Worm (Caenorhabditis elegans) whole organism, L4 larva: ENCODE data around the gene F20G2.3.
A peak's percentile ranks its signal among the peaks of the same experiment; 100 is the strongest.

Source experiments
- F37D6.2 ChIP-seq: sonication (generic microtip); optimal IDR thresholded peaks from 2 replicates; lab custom pipeline; 2016; ENCODE audit warnings: mild to moderate bottlenecking, missing genetic modification characterization, missing compliant biosample characterization
- F44E2.7 ChIP-seq: fragments of 200-800 bp; sonication (Bioruptor generic); IDR thresholded peaks from 2 replicates; pipeline ENCODE4 v2.1.2; 2022; ENCODE audit warnings: missing genetic modification characterization, missing compliant biosample characterization
- R02D3.7 ChIP-seq: fragments of 150-350 bp; sonication (generic microtip); optimal IDR thresholded peaks from 3 replicates; lab custom pipeline; 2014; ENCODE audit warnings: missing biosample characterization, missing genetic modification characterization
- T26A8.4 ChIP-seq: fragments of 200-800 bp; sonication (Bioruptor generic); IDR thresholded peaks from 2 replicates; pipeline ENCODE4 v1.3.6; 2022; ENCODE audit warnings: missing genetic modification characterization, missing compliant biosample characterization
- Y105C5A.15 ChIP-seq: fragments of 200-800 bp; sonication (Bioruptor generic); IDR thresholded peaks from 2 replicates; pipeline ENCODE4 v1.3.6; 2022; ENCODE audit warnings: missing genetic modification characterization, missing compliant biosample characterization
- ZK337.2 ChIP-seq: fragments of 200-800 bp; sonication (Bioruptor generic); IDR thresholded peaks from 2 replicates; pipeline ENCODE4 v1.3.6; 2022; ENCODE audit warnings: missing genetic modification reagents, missing genetic modification characterization, missing compliant biosample characterization
- ZK546.5 ChIP-seq, 2 experiments: sonication (generic microtip); optimal IDR thresholded peaks; 2 replicates each; lab custom pipeline; 2017; ENCODE audit warnings: missing biosample characterization in 2 of 2, missing genetic modification characterization in 2 of 2
- aly-2 ChIP-seq: sonication (generic microtip); optimal IDR thresholded peaks from 2 replicates; lab custom pipeline; 2018; ENCODE audit warnings: missing biosample characterization, missing genetic modification characterization
- ama-1 ChIP-seq: fragments of 150-350 bp; optimal IDR thresholded peaks from 2 replicates; lab custom pipeline; 2014; ENCODE audit warnings: inconsistent platforms, mixed read lengths
- ceh-82 ChIP-seq: sonication (generic microtip); optimal IDR thresholded peaks from 2 replicates; lab custom pipeline; 2017; ENCODE audit warnings: missing biosample characterization, missing genetic modification characterization
- daf-12 ChIP-seq: fragments of 150-350 bp; optimal IDR thresholded peaks from 2 replicates; lab custom pipeline; 2014; ENCODE audit warnings: missing biosample characterization, missing genetic modification reagents, missing genetic modification characterization
- daf-16 ChIP-seq, 3 experiments: sonication (generic microtip); optimal IDR thresholded peaks; 2 replicates each; lab custom pipeline; 2016 to 2017; ENCODE audit warnings: missing genetic modification characterization in 3 of 3, missing genetic modification reagents in 3 of 3, mild to moderate bottlenecking in 2 of 3, missing compliant biosample characterization in 2 of 3, missing biosample characterization in 1 of 3, moderate library complexity in 1 of 3
- daf-19 ChIP-seq: fragments of 200-800 bp; sonication (Bioruptor generic); conservative IDR thresholded peaks from 2 replicates; pipeline ENCODE4 v1.3.6; 2022; ENCODE audit warnings: missing genetic modification characterization, missing compliant biosample characterization
- dmd-6 ChIP-seq: fragments of 200-800 bp; sonication (Bioruptor generic); IDR thresholded peaks from 2 replicates; pipeline ENCODE4 v1.3.6; 2022; ENCODE audit warnings: missing genetic modification reagents, missing genetic modification characterization, missing compliant biosample characterization
- dpl-1 ChIP-seq: fragments of 150-350 bp; optimal IDR thresholded peaks from 2 replicates; lab custom pipeline; 2014; ENCODE audit warnings: missing biosample characterization, missing genetic modification reagents, missing genetic modification characterization
- dve-1 ChIP-seq: sonication (generic microtip); optimal IDR thresholded peaks from 2 replicates; lab custom pipeline; 2017; ENCODE audit warnings: antibody characterized with exemption, mild to moderate bottlenecking, missing genetic modification characterization, missing compliant biosample characterization; ENCODE audit not compliant: insufficient read depth
- fkh-10 ChIP-seq: fragments of 150-350 bp; optimal IDR thresholded peaks from 2 replicates; lab custom pipeline; 2014; ENCODE audit warnings: missing biosample characterization, missing genetic modification reagents, missing genetic modification characterization
- fos-1 ChIP-seq: fragments of 150-350 bp; optimal IDR thresholded peaks from 2 replicates; lab custom pipeline; 2014; ENCODE audit warnings: missing biosample characterization, missing genetic modification characterization
- hlh-30 ChIP-seq: sonication (generic microtip); optimal IDR thresholded peaks from 2 replicates; lab custom pipeline; 2017; ENCODE audit warnings: antibody characterized with exemption, mild to moderate bottlenecking, missing genetic modification characterization, missing compliant biosample characterization; ENCODE audit not compliant: insufficient read depth
- jun-1 ChIP-seq: fragments of 150-350 bp; optimal IDR thresholded peaks from 2 replicates; lab custom pipeline; 2014; ENCODE audit warnings: missing biosample characterization, missing genetic modification reagents, missing genetic modification characterization
- lin-1 ChIP-seq: fragments of 200-800 bp; sonication (Bioruptor generic); IDR thresholded peaks from 2 replicates; pipeline ENCODE4 v1.3.6; 2022; ENCODE audit warnings: missing genetic modification reagents, missing genetic modification characterization, missing compliant biosample characterization
- lin-13 ChIP-seq: fragments of 150-350 bp; optimal IDR thresholded peaks from 2 replicates; lab custom pipeline; 2014; ENCODE audit warnings: missing biosample characterization, missing genetic modification reagents, missing genetic modification characterization
- lin-15B ChIP-seq: fragments of 150-350 bp; sonication (generic microtip); optimal IDR thresholded peaks from 3 replicates; lab custom pipeline; 2014; ENCODE audit warnings: missing biosample characterization, missing genetic modification characterization
- lin-38 ChIP-seq: fragments of 200-800 bp; sonication (Bioruptor generic); IDR thresholded peaks from 2 replicates; pipeline ENCODE4 v1.3.6; 2022; ENCODE audit warnings: missing genetic modification reagents, missing genetic modification characterization, missing compliant biosample characterization
- lsy-2 ChIP-seq, 2 experiments: fragments of 150-350 bp in 1 of 2; sonication (generic microtip) in 1 of 2; optimal IDR thresholded peaks; 2 replicates each; lab custom pipeline; 2014 to 2017; ENCODE audit warnings: missing biosample characterization in 2 of 2, missing genetic modification characterization in 2 of 2
- madf-5 ChIP-seq, 2 experiments: fragments of 200-800 bp; sonication (Bioruptor generic); IDR thresholded peaks; 2 replicates each; pipeline ENCODE4 v1.3.6; 2022; ENCODE audit warnings: missing compliant biosample characterization in 2 of 2, missing genetic modification characterization in 2 of 2
- madf-9 ChIP-seq: fragments of 200-800 bp; sonication (Bioruptor generic); conservative IDR thresholded peaks from 2 replicates; pipeline ENCODE4 v1.3.6; 2022; ENCODE audit warnings: missing genetic modification reagents, missing genetic modification characterization, missing compliant biosample characterization
- mep-1 ChIP-seq: fragments of 150-350 bp; sonication (generic microtip); optimal IDR thresholded peaks from 3 replicates; lab custom pipeline; 2014; ENCODE audit warnings: missing biosample characterization, missing genetic modification characterization
- mes-2 ChIP-seq: sonication (generic microtip); optimal IDR thresholded peaks from 2 replicates; lab custom pipeline; 2016; ENCODE audit warnings: missing genotype, mild to moderate bottlenecking, missing genetic modification characterization, missing compliant biosample characterization; ENCODE audit not compliant: poor library complexity, severe bottlenecking
- mxl-3 ChIP-seq: fragments of 200-800 bp; sonication (Bioruptor generic); optimal IDR thresholded peaks from 2 replicates; lab custom pipeline; 2018; ENCODE audit warnings: mild to moderate bottlenecking, missing genetic modification characterization, missing compliant biosample characterization
- nhr-10 ChIP-seq: fragments of 150-350 bp; optimal IDR thresholded peaks from 2 replicates; lab custom pipeline; 2014; ENCODE audit warnings: missing biosample characterization, missing genetic modification characterization
- nhr-11 ChIP-seq: fragments of 150-350 bp; optimal IDR thresholded peaks from 2 replicates; lab custom pipeline; 2014; ENCODE audit warnings: missing biosample characterization, missing genetic modification characterization
- nhr-111 ChIP-seq: fragments of 200-800 bp; sonication (Bioruptor generic); optimal IDR thresholded peaks from 2 replicates; lab custom pipeline; 2018; ENCODE audit warnings: mild to moderate bottlenecking, missing genetic modification characterization, missing compliant biosample characterization
- nhr-25 ChIP-seq: sonication (generic microtip); optimal IDR thresholded peaks from 2 replicates; lab custom pipeline; 2017; ENCODE audit warnings: missing genetic modification characterization, mild to moderate bottlenecking, missing compliant biosample characterization, antibody characterized with exemption, moderate library complexity, borderline replicate concordance; ENCODE audit not compliant: insufficient read depth
- nhr-28 ChIP-seq: fragments of 150-350 bp; optimal IDR thresholded peaks from 2 replicates; lab custom pipeline; 2014; ENCODE audit warnings: missing biosample characterization, missing genetic modification characterization
- nhr-77 ChIP-seq: fragments of 150-350 bp; optimal IDR thresholded peaks from 2 replicates; lab custom pipeline; 2014; ENCODE audit warnings: missing biosample characterization, missing genetic modification characterization
- pha-4 ChIP-seq, 2 experiments: fragments of 150-350 bp in 1 of 2; fragments of 200-800 bp in 1 of 2; sonication (Bioruptor generic) in 1 of 2; IDR thresholded peaks in 1 of 2; optimal IDR thresholded peaks in 1 of 2; 2 replicates each; pipeline versions ENCODE4 v1.3.6 to Lab custom; 2014 to 2022; ENCODE audit warnings: missing genetic modification characterization in 2 of 2, missing genetic modification reagents in 2 of 2, missing biosample characterization in 1 of 2, missing compliant biosample characterization in 1 of 2
- pqm-1 ChIP-seq: sonication (generic microtip); optimal IDR thresholded peaks from 2 replicates; lab custom pipeline; 2017; ENCODE audit warnings: missing biosample characterization, missing genetic modification characterization
- rbr-2 ChIP-seq: sonication (generic microtip); optimal IDR thresholded peaks from 2 replicates; lab custom pipeline; 2016; ENCODE audit warnings: missing genotype, missing genetic modification characterization, missing compliant biosample characterization
- saeg-2 ChIP-seq: fragments of 200-800 bp; sonication (Bioruptor generic); IDR thresholded peaks from 2 replicates; pipeline ENCODE4 v1.3.6; 2022; ENCODE audit warnings: missing genetic modification reagents, missing genetic modification characterization, missing compliant biosample characterization
- skn-1 ChIP-seq: fragments of 150-350 bp; optimal IDR thresholded peaks from 2 replicates; lab custom pipeline; 2014; ENCODE audit warnings: missing biosample characterization, missing genetic modification characterization
- snpc-4 ChIP-seq: fragments of 150-350 bp; optimal IDR thresholded peaks from 2 replicates; lab custom pipeline; 2014; ENCODE audit warnings: missing biosample characterization, missing genetic modification characterization
- spr-1 ChIP-seq: sonication (generic microtip); optimal IDR thresholded peaks from 2 replicates; lab custom pipeline; 2016; ENCODE audit warnings: mild to moderate bottlenecking, missing genetic modification characterization, missing compliant biosample characterization
- tra-1 ChIP-seq: fragments of 200-800 bp; sonication (Bioruptor generic); IDR thresholded peaks from 2 replicates; pipeline ENCODE4 v1.3.6; 2022; ENCODE audit warnings: missing genetic modification reagents, missing genetic modification characterization, missing compliant biosample characterization
- vab-7 ChIP-seq: fragments of 200-800 bp; sonication (Bioruptor generic); IDR thresholded peaks from 2 replicates; pipeline ENCODE4 v1.3.6; 2022; ENCODE audit warnings: missing genetic modification reagents, missing genetic modification characterization, missing compliant biosample characterization
- zfp-2 ChIP-seq: sonication (generic microtip); optimal IDR thresholded peaks from 2 replicates; lab custom pipeline; 2016; ENCODE audit warnings: mild to moderate bottlenecking, missing genetic modification characterization, missing compliant biosample characterization
- zfp-3 ChIP-seq: fragments of 200-800 bp; sonication (Bioruptor generic); conservative IDR thresholded peaks from 2 replicates; pipeline ENCODE4 v1.3.6; 2022; ENCODE audit warnings: missing genetic modification reagents, missing genetic modification characterization, missing compliant biosample characterization

F20G2.3 gene

ce11 chrV:13757349-13757748 is 10.9 kb downstream of the F20G2.3 start (continued):
- TF ChIP-seq nhr-25 (tag; lab: Kevin White, UChicago): no peak
- no peak for TF ChIP-seq lin-13
- TF ChIP-seq lsy-2 (tag; optimal IDR thresholded peaks at IDR 0.05; lab: Kevin White, UChicago): peak in 1 of 2 experiments; percentile 69
- 0 out of 2 replicates have a peak, but pooled peaks have one; percentile 7 for TF ChIP-seq dmd-6 (GFP tag; lab: Robert Waterston, UW)
- no peak for TF ChIP-seq lin-15B (tag; lab: Kevin White, UChicago)
- TF ChIP-seq pha-4 (GFP tag; IDR thresholded peaks at IDR 0.05; lab: Robert Waterston, UW): no peak
- TF ChIP-seq pha-4 (tag; optimal IDR thresholded peaks at IDR 0.05; lab: Kevin White, UChicago): no peak
- no peak for TF ChIP-seq ZK337.2 (GFP tag; lab: Robert Waterston, UW)
- TF ChIP-seq R02D3.7 (tag; lab: Kevin White, UChicago): no peak
- TF ChIP-seq dpl-1 (GFP tag; lab: Kevin White, UChicago): peak; percentile 7
- TF ChIP-seq daf-19 (GFP tag; lab: Robert Waterston, UW): no peak
- TF ChIP-seq Y105C5A.15: no peak
- TF ChIP-seq jun-1: no peak
- no peak for TF ChIP-seq zfp-2 (tag; lab: Kevin White, UChicago)
- no peak for TF ChIP-seq mxl-3 (GFP tag; lab: Kevin White, UChicago)
- TF ChIP-seq saeg-2 (GFP tag; lab: Robert Waterston, UW): no peak
- peak; percentile 67 for TF ChIP-seq mes-2

- no peak for TF ChIP-seq T26A8.4
- TF ChIP-seq nhr-11: no peak
- TF ChIP-seq dve-1 (tag; lab: Kevin White, UChicago): peak; percentile 35
- TF ChIP-seq pqm-1 (tag; lab: Kevin White, UChicago): no peak
- TF ChIP-seq ceh-82 (tag; lab: Kevin White, UChicago): no peak
- no peak for TF ChIP-seq nhr-25 (tag; lab: Kevin White, UChicago)
- TF ChIP-seq daf-16 (GFP tag; optimal IDR thresholded peaks at IDR 0.05; lab: Kevin White, UChicago): peak in 1 of 2 experiments; percentile 2
- peak; percentile 21 for TF ChIP-seq daf-16 (tag; optimal IDR thresholded peaks at IDR 0.05; lab: Kevin White, UChicago)
- TF ChIP-seq nhr-28 (tag; lab: Kevin White, UChicago): peak; percentile 44
- no peak for TF ChIP-seq madf-5 (GFP tag; IDR thresholded peaks at IDR 0.05; lab: Robert Waterston, UW)
- TF ChIP-seq dmd-6 (GFP tag; lab: Robert Waterston, UW): peak; percentile 45; the same call in 1 of the 2 replicates
- no peak for TF ChIP-seq pha-4 (GFP tag; IDR thresholded peaks at IDR 0.05; lab: Robert Waterston, UW)
- TF ChIP-seq pha-4 (tag; optimal IDR thresholded peaks at IDR 0.05; lab: Kevin White, UChicago): no peak
- TF ChIP-seq nhr-10: no peak
- TF ChIP-seq skn-1: no peak
- no peak for TF ChIP-seq lin-38 (GFP tag; lab: Robert Waterston, UW)
- no peak for TF ChIP-seq fos-1 (tag; lab: Kevin White, UChicago)
- no peak for TF ChIP-seq fkh-10 (GFP tag; lab: Kevin White, UChicago)
- no peak for TF ChIP-seq nhr-77 (tag; lab: Kevin White, UChicago)
- no peak for TF ChIP-seq saeg-2 (GFP tag; lab: Robert Waterston, UW)
- TF ChIP-seq zfp-3 (GFP tag; lab: Robert Waterston, UW): no peak
- no peak for TF ChIP-seq aly-2 (tag; lab: Kevin White, UChicago)
- no peak for TF ChIP-seq vab-7
- no peak for TF ChIP-seq tra-1 (GFP tag; lab: Robert Waterston, UW)
- TF ChIP-seq snpc-4 (tag; lab: Kevin White, UChicago): no peak
- TF ChIP-seq mep-1 (tag; lab: Kevin White, UChicago): peak; percentile 1
- TF ChIP-seq rbr-2 (tag; lab: Kevin White, UChicago): no peak
- no peak for TF ChIP-seq ama-1
- TF ChIP-seq Y105C5A.15: no peak
- TF ChIP-seq daf-12 (tag; lab: Kevin White, UChicago): no peak
- no peak for TF ChIP-seq lin-1 (GFP tag; lab: Robert Waterston, UW)
- TF ChIP-seq nhr-111: no peak
- TF ChIP-seq F44E2.7: no peak
- TF ChIP-seq hlh-30 (tag; lab: Kevin White, UChicago): no peak
- TF ChIP-seq madf-9 (GFP tag; lab: Robert Waterston, UW): no peak
- no peak for TF ChIP-seq spr-1
- no peak for TF ChIP-seq F37D6.2 (tag; lab: Kevin White, UChicago)
- TF ChIP-seq ZK546.5 (tag; optimal IDR thresholded peaks at IDR 0.05; lab: Kevin White, UChicago): no peak
Measured at ce11 chrV:13756359-13757091, 11.8 kb downstream of the F20G2.3 start, which contains the start of gene F20G2.2. F20G2.2 (minus strand) TSS chrV:13756409.
